Fruit fly (Drosophila melanogaster) whole organism, prepupa: ENCODE results near the gene CG12402.

Experiments used
- Blimp-1 ChIP-seq: fragments of 200-800 bp; sonication (Bioruptor generic); optimal IDR thresholded peaks from 3 replicates; lab custom pipeline; 2017; ENCODE audit warnings: missing biosample characterization, missing genetic modification characterization, mild to moderate bottlenecking, moderate library complexity, missing genetic modification reagents
- CG10669 ChIP-seq: fragments of 200-800 bp; sonication (Bioruptor generic); optimal IDR thresholded peaks from 3 replicates; lab custom pipeline; 2018; ENCODE audit warnings: missing biosample characterization, mild to moderate bottlenecking, missing genetic modification characterization, moderate library complexity
- CG11294 ChIP-seq: fragments of 200-800 bp; sonication (Bioruptor generic); IDR thresholded peaks from 2 replicates; pipeline ENCODE4 v1.3.6; 2022; ENCODE audit warnings: missing biosample characterization, missing genetic modification characterization
- CG11762 ChIP-seq: fragments of 200-800 bp; sonication (Bioruptor generic); optimal IDR thresholded peaks from 3 replicates; lab custom pipeline; 2016; ENCODE audit warnings: missing biosample characterization, missing genetic modification characterization; ENCODE audit not compliant: insufficient read depth
- CG11902 ChIP-seq: fragments of 200-800 bp; sonication (Bioruptor generic); optimal IDR thresholded peaks from 3 replicates; lab custom pipeline; 2016; ENCODE audit warnings: missing biosample characterization, missing genetic modification characterization
- CG15336 ChIP-seq: fragments of 200-800 bp; sonication (Bioruptor generic); IDR thresholded peaks from 2 replicates; pipeline ENCODE4 v1.3.6; 2022; ENCODE audit warnings: missing biosample characterization, missing genetic modification characterization
- CG1621 ChIP-seq: fragments of 200-800 bp; sonication (Bioruptor generic); optimal IDR thresholded peaks from 3 replicates; lab custom pipeline; 2018; ENCODE audit warnings: missing biosample characterization, mild to moderate bottlenecking, missing genetic modification characterization
- CG16779 ChIP-seq: fragments of 200-800 bp; sonication (Bioruptor generic); optimal IDR thresholded peaks from 3 replicates; lab custom pipeline; 2017; ENCODE audit warnings: missing biosample characterization, mild to moderate bottlenecking, missing genetic modification characterization
- CG3032 ChIP-seq: fragments of 200-800 bp; optimal IDR thresholded peaks from 2 replicates; lab custom pipeline; 2019; ENCODE audit warnings: missing biosample characterization, mild to moderate bottlenecking, missing genetic modification characterization, moderate library complexity
- CG31627 ChIP-seq: fragments of 200-800 bp; sonication (Bioruptor generic); optimal IDR thresholded peaks from 3 replicates; lab custom pipeline; 2016; ENCODE audit warnings: missing biosample characterization, missing genetic modification characterization
- CG32006 ChIP-seq: fragments of 200-800 bp; sonication (Bioruptor generic); optimal IDR thresholded peaks from 3 replicates; lab custom pipeline; 2017; ENCODE audit warnings: missing biosample characterization, mild to moderate bottlenecking, missing genetic modification characterization
- CG34406 ChIP-seq: fragments of 200-800 bp; sonication (Bioruptor generic); optimal IDR thresholded peaks from 3 replicates; lab custom pipeline; 2016; ENCODE audit warnings: missing biosample characterization, missing genetic modification characterization
- CG3919 ChIP-seq: fragments of 200-800 bp; sonication (Bioruptor generic); optimal IDR thresholded peaks from 3 replicates; lab custom pipeline; 2016; ENCODE audit warnings: missing biosample characterization, missing genetic modification characterization
- CG6792 ChIP-seq: fragments of 200-800 bp; sonication (Bioruptor generic); optimal IDR thresholded peaks from 3 replicates; lab custom pipeline; 2016; ENCODE audit warnings: missing biosample characterization, missing genetic modification characterization
- CG6808 ChIP-seq: fragments of 200-800 bp; sonication (Bioruptor generic); optimal IDR thresholded peaks from 3 replicates; lab custom pipeline; 2017; ENCODE audit warnings: missing biosample characterization, missing genetic modification characterization, mild to moderate bottlenecking, moderate library complexity, missing genetic modification reagents
- CG7368 ChIP-seq: fragments of 200-800 bp; sonication (Bioruptor generic); optimal IDR thresholded peaks from 3 replicates; lab custom pipeline; 2016; ENCODE audit warnings: missing biosample characterization, missing genetic modification characterization
- CG8119 ChIP-seq: fragments of 200-800 bp; sonication (Bioruptor generic); IDR thresholded peaks from 3 replicates; pipeline ENCODE4 v1.3.6; 2022; ENCODE audit warnings: missing biosample characterization, missing genetic modification characterization
- CG8319 ChIP-seq: fragments of 200-800 bp; sonication (Bioruptor generic); optimal IDR thresholded peaks from 3 replicates; lab custom pipeline; 2016; ENCODE audit warnings: missing biosample characterization, missing genetic modification characterization
- CG8632 ChIP-seq: fragments of 200-800 bp; sonication (Bioruptor generic); optimal IDR thresholded peaks from 3 replicates; lab custom pipeline; 2016; ENCODE audit warnings: missing biosample characterization, missing genetic modification characterization
- CG9139 ChIP-seq: fragments of 200-800 bp; sonication (Bioruptor generic); optimal IDR thresholded peaks from 3 replicates; lab custom pipeline; 2017; ENCODE audit warnings: missing biosample characterization, mild to moderate bottlenecking, missing genetic modification characterization
- Eip75B ChIP-seq: fragments of 200-800 bp; sonication (Bioruptor generic); optimal IDR thresholded peaks from 3 replicates; lab custom pipeline; 2016; ENCODE audit warnings: missing biosample characterization, missing genetic modification characterization
- Eip93F ChIP-seq: fragments of 200-800 bp; sonication (Bioruptor generic); optimal IDR thresholded peaks from 2 replicates; lab custom pipeline; 2016; ENCODE audit warnings: missing biosample characterization, mild to moderate bottlenecking, missing genetic modification characterization
- Ets96B ChIP-seq: fragments of 200-800 bp; optimal IDR thresholded peaks from 2 replicates; lab custom pipeline; 2019; ENCODE audit warnings: missing biosample characterization, mild to moderate bottlenecking, missing genetic modification characterization, moderate library complexity
- Hr38 ChIP-seq: sonication (Bioruptor generic); optimal IDR thresholded peaks from 2 replicates; lab custom pipeline; 2016; ENCODE audit warnings: missing biosample characterization, missing genetic modification characterization
- Hr39 ChIP-seq: fragments of 200-800 bp; sonication (Bioruptor generic); optimal IDR thresholded peaks from 2 replicates; lab custom pipeline; 2016; ENCODE audit warnings: missing biosample characterization, missing genetic modification characterization
- Hr4 ChIP-seq: fragments of 200-800 bp; sonication (Bioruptor generic); optimal IDR thresholded peaks from 3 replicates; lab custom pipeline; 2016; ENCODE audit warnings: missing biosample characterization, missing genetic modification characterization
- Met ChIP-seq: fragments of 200-800 bp; sonication (Bioruptor generic); optimal IDR thresholded peaks from 3 replicates; lab custom pipeline; 2016; ENCODE audit warnings: missing biosample characterization, missing genetic modification characterization
- OdsH ChIP-seq: fragments of 200-800 bp; sonication (Bioruptor generic); optimal IDR thresholded peaks from 3 replicates; lab custom pipeline; 2016; ENCODE audit warnings: missing biosample characterization, missing genetic modification characterization
- Smox ChIP-seq: fragments of 200-800 bp; sonication (Bioruptor generic); optimal IDR thresholded peaks from 3 replicates; lab custom pipeline; 2016; ENCODE audit warnings: missing biosample characterization, missing genetic modification characterization
- Sox102F ChIP-seq: fragments of 200-800 bp; sonication (Bioruptor generic); optimal IDR thresholded peaks from 2 replicates; lab custom pipeline; 2016; ENCODE audit warnings: missing biosample characterization, mild to moderate bottlenecking, missing genetic modification characterization
- Sox14 ChIP-seq: fragments of 200-800 bp; sonication (Bioruptor generic); optimal IDR thresholded peaks from 3 replicates; lab custom pipeline; 2016; ENCODE audit warnings: missing biosample characterization, missing genetic modification characterization
- Sox15 ChIP-seq: fragments of 200-800 bp; sonication (Bioruptor generic); optimal IDR thresholded peaks from 3 replicates; lab custom pipeline; 2016; ENCODE audit warnings: missing biosample characterization, missing genetic modification characterization
- acj6 ChIP-seq: fragments of 200-800 bp; sonication (Bioruptor generic); optimal IDR thresholded peaks from 3 replicates; lab custom pipeline; 2016; ENCODE audit warnings: missing biosample characterization, missing genetic modification characterization
- dac ChIP-seq: fragments of 200-800 bp; sonication (Bioruptor generic); optimal IDR thresholded peaks from 2 replicates; lab custom pipeline; 2017; ENCODE audit warnings: missing biosample characterization, mild to moderate bottlenecking, missing genetic modification characterization
- dsx ChIP-seq: fragments of 200-800 bp; optimal IDR thresholded peaks from 3 replicates; lab custom pipeline; 2019; ENCODE audit warnings: missing biosample characterization, mild to moderate bottlenecking, missing genetic modification characterization, moderate library complexity; ENCODE audit not compliant: poor library complexity, severe bottlenecking
- eg ChIP-seq: fragments of 200-800 bp; sonication (Bioruptor generic); IDR thresholded peaks from 3 replicates; pipeline ENCODE4 v1.3.6; 2022; ENCODE audit warnings: missing biosample characterization, missing genetic modification characterization
- esn ChIP-seq: fragments of 200-800 bp; sonication (Bioruptor generic); optimal IDR thresholded peaks from 2 replicates; lab custom pipeline; 2016; ENCODE audit warnings: missing biosample characterization, mild to moderate bottlenecking, missing genetic modification characterization, moderate library complexity
- fd59A ChIP-seq: fragments of 200-800 bp; sonication (Bioruptor generic); optimal IDR thresholded peaks from 2 replicates; lab custom pipeline; 2017; ENCODE audit warnings: missing biosample characterization, mild to moderate bottlenecking, missing genetic modification characterization, missing genetic modification reagents
- fd85E ChIP-seq: fragments of 200-800 bp; sonication (Bioruptor generic); optimal IDR thresholded peaks from 3 replicates; lab custom pipeline; 2016; ENCODE audit warnings: missing biosample characterization, missing genetic modification characterization
- fkh ChIP-seq: fragments of 200-800 bp; sonication (Bioruptor generic); optimal IDR thresholded peaks from 3 replicates; lab custom pipeline; 2017; ENCODE audit warnings: missing biosample characterization, mild to moderate bottlenecking, missing genetic modification characterization, moderate library complexity
- lz ChIP-seq: fragments of 200-800 bp; sonication (Bioruptor generic); optimal IDR thresholded peaks from 3 replicates; lab custom pipeline; 2016; ENCODE audit warnings: missing biosample characterization, missing genetic modification characterization
- net ChIP-seq: fragments of 200-800 bp; sonication (Bioruptor generic); optimal IDR thresholded peaks from 3 replicates; lab custom pipeline; 2016; ENCODE audit warnings: missing biosample characterization, missing genetic modification characterization
- pdm3 ChIP-seq: fragments of 200-800 bp; sonication (Bioruptor generic); optimal IDR thresholded peaks from 3 replicates; lab custom pipeline; 2016; ENCODE audit warnings: missing biosample characterization, missing genetic modification characterization
- salr ChIP-seq, 2 experiments: fragments of 200-800 bp; sonication (Bioruptor generic); optimal IDR thresholded peaks; 3 replicates each; lab custom pipeline; 2016 to 2018; ENCODE audit warnings: missing biosample characterization in 2 of 2, missing genetic modification characterization in 2 of 2, mild to moderate bottlenecking in 1 of 2
- spab ChIP-seq: fragments of 200-800 bp; sonication (Bioruptor generic); optimal IDR thresholded peaks from 2 replicates; lab custom pipeline; 2017; ENCODE audit warnings: missing biosample characterization, mild to moderate bottlenecking, missing genetic modification characterization, missing genetic modification reagents
- ss ChIP-seq, 2 experiments: fragments of 200-800 bp; sonication (Bioruptor generic); optimal IDR thresholded peaks; 2 replicates in 1 of 2; 3 replicates in 1 of 2; lab custom pipeline; 2017 to 2018; ENCODE audit warnings: mild to moderate bottlenecking in 2 of 2, missing biosample characterization in 2 of 2, missing genetic modification characterization in 2 of 2, moderate library complexity in 1 of 2
- svp ChIP-seq: fragments of 200-800 bp; sonication (Bioruptor generic); peaks from one replicate; lab custom pipeline; 2016; ENCODE audit warnings: missing biosample characterization, missing genetic modification characterization
- topi ChIP-seq: fragments of 200-800 bp; sonication (Bioruptor generic); optimal IDR thresholded peaks from 3 replicates; lab custom pipeline; 2016; ENCODE audit warnings: missing biosample characterization, missing genetic modification characterization
- vri ChIP-seq: fragments of 200-800 bp; sonication (Bioruptor generic); optimal IDR thresholded peaks from 3 replicates; lab custom pipeline; 2016; ENCODE audit warnings: missing biosample characterization, mild to moderate bottlenecking, missing genetic modification characterization

Gene CG12402

DNA sequence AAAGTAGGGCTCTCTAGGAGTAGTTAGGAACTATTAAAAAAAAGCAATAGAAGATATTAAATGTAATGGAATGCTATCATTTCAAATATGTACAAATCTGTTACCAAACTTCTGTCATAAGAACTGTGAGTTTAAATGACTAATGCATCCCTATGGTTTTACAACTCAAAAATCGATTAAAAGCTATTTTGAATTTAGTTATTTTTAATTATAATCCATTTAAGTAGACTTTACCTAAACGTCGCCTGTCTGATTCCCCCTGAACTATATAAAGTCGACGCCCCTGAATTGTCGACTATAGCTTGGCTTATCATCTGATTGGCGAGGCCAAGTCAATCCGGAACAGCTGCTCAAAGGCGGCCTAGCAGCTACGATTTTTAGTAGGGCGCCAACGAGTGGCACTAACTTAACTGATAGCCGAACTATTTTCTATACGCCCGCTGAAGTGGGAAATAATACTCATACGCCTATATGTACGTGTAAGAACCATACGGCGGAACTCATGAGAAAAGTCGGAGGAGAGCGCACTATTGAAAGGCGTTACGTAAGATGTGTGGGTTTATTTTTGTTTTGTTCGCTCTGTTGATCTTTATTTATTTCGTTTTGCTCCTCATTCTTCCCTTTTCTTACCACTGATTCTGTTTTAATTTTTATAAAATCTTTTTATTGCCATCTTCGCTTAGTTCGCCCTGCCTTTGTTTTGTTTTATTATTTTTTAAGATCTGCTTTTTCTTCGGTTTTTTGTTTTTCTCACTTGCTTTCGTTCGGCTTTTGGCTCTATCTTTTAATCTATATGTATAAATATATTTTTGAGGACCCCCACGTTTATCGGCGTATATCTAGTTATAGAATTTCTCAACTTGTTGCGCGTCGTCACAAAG lies 45.9 kb downstream of the CG12402 start:
- TF ChIP-seq CG10669 (GFP tag; lab: Kevin White, UChicago) = peak; percentile 87
- TF ChIP-seq CG6792 (GFP tag; lab: Kevin White, UChicago) = peak; percentile 45
- peak; percentile 62 for TF ChIP-seq OdsH (GFP tag; lab: Kevin White, UChicago)
- TF ChIP-seq dac = no peak
- TF ChIP-seq CG34406 (GFP tag; lab: Kevin White, UChicago) = peak; percentile 69
- TF ChIP-seq net (GFP tag; lab: Kevin White, UChicago) = no peak
- TF ChIP-seq svp (GFP tag; lab: Kevin White, UChicago) = peak; percentile 85
- peak; percentile 29; the same call in 2 of the 3 replicates for TF ChIP-seq CG8119 (GFP tag; lab: Robert Waterston, UW)
- TF ChIP-seq fd59A (GFP tag; lab: Kevin White, UChicago) = peak; percentile 90
- TF ChIP-seq Eip93F = no peak
- TF ChIP-seq lz (GFP tag; lab: Kevin White, UChicago) = peak; percentile 52
- TF ChIP-seq CG11294 (GFP tag; lab: Robert Waterston, UW) = peak; percentile 62; the same call in 1 of the 2 replicates
- 0 out of 2 replicates have a peak, but pooled peaks have one; percentile 19 for TF ChIP-seq CG15336
- peak; percentile 45 for TF ChIP-seq dsx (GFP tag; lab: Kevin White, UChicago)
- TF ChIP-seq CG16779 (tag; lab: Kevin White, UChicago) = no peak
- TF ChIP-seq vri = no peak
- TF ChIP-seq salr (GFP tag; optimal IDR thresholded peaks at IDR 0.05; lab: Kevin White, UChicago) = peak in 1 of 2 experiments; percentile 47
- no peak for TF ChIP-seq Hr38 (GFP tag; lab: Kevin White, UChicago)
- peak; percentile 17 for TF ChIP-seq Blimp-1 (GFP tag; lab: Kevin White, UChicago)
- TF ChIP-seq spab (GFP tag; lab: Kevin White, UChicago) = peak; percentile 76
- TF ChIP-seq ss (GFP tag; optimal IDR thresholded peaks at IDR 0.05; lab: Kevin White, UChicago) = peak in 1 of 2 experiments; percentile 75
- no peak for TF ChIP-seq fkh (GFP tag; lab: Kevin White, UChicago)
- no peak for TF ChIP-seq Hr4 (GFP tag; lab: Kevin White, UChicago)
- peak; percentile 66 for TF ChIP-seq CG3919
- TF ChIP-seq CG3032 = peak; percentile 92
- peak; percentile 71 for TF ChIP-seq CG8319 (GFP tag; lab: Kevin White, UChicago)
- peak; percentile 60 for TF ChIP-seq topi (GFP tag; lab: Kevin White, UChicago)
- peak; percentile 51 for TF ChIP-seq esn (GFP tag; lab: Kevin White, UChicago)
- peak; percentile 54 for TF ChIP-seq Met (GFP tag; lab: Kevin White, UChicago)
- TF ChIP-seq Smox (GFP tag; lab: Kevin White, UChicago) = peak; percentile 52
- TF ChIP-seq Sox102F (GFP tag; lab: Kevin White, UChicago) = peak; percentile 46
- TF ChIP-seq CG1621 (tag; lab: Kevin White, UChicago) = peak; percentile 29
- TF ChIP-seq fd85E (GFP tag; lab: Kevin White, UChicago) = no peak
- peak; percentile 55 for TF ChIP-seq CG11762 (GFP tag; lab: Kevin White, UChicago)
- TF ChIP-seq Hr39 = peak; percentile 61
- TF ChIP-seq pdm3 = peak; percentile 71
- TF ChIP-seq CG8632 = peak; percentile 73
- TF ChIP-seq acj6 (GFP tag; lab: Kevin White, UChicago) = peak; percentile 67
- TF ChIP-seq Sox14 = peak; percentile 42
- TF ChIP-seq Ets96B = peak; percentile 88
- TF ChIP-seq eg (GFP tag; lab: Robert Waterston, UW) = peak; percentile 15; the same call in 1 of the 3 replicates
- TF ChIP-seq CG31627 (GFP tag; lab: Kevin White, UChicago) = peak; percentile 61
- TF ChIP-seq CG6808 (GFP tag; lab: Kevin White, UChicago) = peak; percentile 81
- peak; percentile 71 for TF ChIP-seq CG11902 (GFP tag; lab: Kevin White, UChicago)
- TF ChIP-seq CG32006 (GFP tag; lab: Kevin White, UChicago) = peak; percentile 44
- TF ChIP-seq CG9139 (GFP tag; lab: Kevin White, UChicago) = no peak
- peak; percentile 75 for TF ChIP-seq Sox15 (GFP tag; lab: Kevin White, UChicago)
- TF ChIP-seq CG7368 (GFP tag; lab: Kevin White, UChicago) = peak; percentile 25
- TF ChIP-seq Eip75B (GFP tag; lab: Kevin White, UChicago) = peak; percentile 49
